Fruit fly (Drosophila melanogaster): ENCODE measurements around the gene Adhr.

The Adhr gene

dm6 chr2L:14619602-14620001 lies 4.2 kb downstream of the Adhr start (continued):
- TF ChIP-seq CrebB (tag; optimal IDR thresholded peaks at IDR 0.05) (no peak), CG11398 (GFP tag; optimal IDR thresholded peaks at IDR 0.05) (no peak), CG2712 (tag; optimal IDR thresholded peaks at IDR 0.05) (peak; percentile 4), Sox100B (GFP tag; optimal IDR thresholded peaks at IDR 0.05) (no peak), Bgb (GFP tag; IDR thresholded peaks at IDR 0.05; ENCODE audit: partially characterized antibody) (no peak), unpg (GFP tag; optimal IDR thresholded peaks at IDR 0.05) (peak; percentile 31), nau (GFP tag; optimal IDR thresholded peaks at IDR 0.05) (no peak), ind (GFP tag; optimal IDR thresholded peaks at IDR 0.05) (no peak), CG12769 (tag; optimal IDR thresholded peaks at IDR 0.05) (peak; percentile 7), CG3838 (GFP tag; optimal IDR thresholded peaks at IDR 0.05) (no peak), CG1603 (tag; optimal IDR thresholded peaks at IDR 0.05) (no peak), CG12219 (GFP tag; optimal IDR thresholded peaks at IDR 0.05) (no peak), Dip3 (GFP tag; optimal IDR thresholded peaks at IDR 0.05) (peak; percentile 26), E2f2 (GFP tag; IDR thresholded peaks at IDR 0.05) (peak; percentile 28; the same call in 1 of the 2 replicates), mam (GFP tag; optimal IDR thresholded peaks at IDR 0.05) (peak; percentile 38), CG2116 (GFP tag; optimal IDR thresholded peaks at IDR 0.05) (no peak), CG3163 (GFP tag; optimal IDR thresholded peaks at IDR 0.05) (no peak), Six4 (GFP tag; optimal IDR thresholded peaks at IDR 0.05) (peak; percentile 19), dysf (GFP tag; IDR thresholded peaks at IDR 0.05) (peak; percentile 67; the same call in 2 of the 3 replicates), zen (tag; optimal IDR thresholded peaks at IDR 0.05) (no peak), Trl (optimal IDR thresholded peaks at IDR 0.05) (no peak), Trl (GFP tag; optimal IDR thresholded peaks at IDR 0.05) (peak; percentile 16), Fer1 (GFP tag; optimal IDR thresholded peaks at IDR 0.05) (peak; percentile 9), al (GFP tag; IDR thresholded peaks at IDR 0.05) (no peak; the same call in 1 of the 2 replicates), CG5245 (GFP tag; optimal IDR thresholded peaks at IDR 0.05) (no peak), dpn (GFP tag; optimal IDR thresholded peaks at IDR 0.05) (peak; percentile 12 to 28), CG32772 (GFP tag; IDR thresholded peaks at IDR 0.05) (no peak), CG10147 (GFP tag; optimal IDR thresholded peaks at IDR 0.05) (no peak), prd (optimal IDR thresholded peaks at IDR 0.05) (no peak), prd (GFP tag; IDR thresholded peaks at IDR 0.05) (peak; percentile 57; the same call in 2 of the 3 replicates), CG3407 (GFP tag; optimal IDR thresholded peaks at IDR 0.05) (no peak), trh (GFP tag; optimal IDR thresholded peaks at IDR 0.05) (no peak), CG12236 (GFP tag; optimal IDR thresholded peaks at IDR 0.05) (no peak), dmrt99B (tag; optimal IDR thresholded peaks at IDR 0.05) (peak; percentile 35), Max (GFP tag; optimal IDR thresholded peaks at IDR 0.05) (peak; percentile 10), gro (GFP tag; optimal IDR thresholded peaks at IDR 0.05) (no peak), disco-r (GFP tag; optimal IDR thresholded peaks at IDR 0.05) (no peak), CkIIα-i1 (GFP tag; IDR thresholded peaks at IDR 0.05) (no peak), BtbVII (GFP tag; optimal IDR thresholded peaks at IDR 0.05) (no peak), ara (GFP tag; IDR thresholded peaks at IDR 0.05) (no peak), Oaz (GFP tag; IDR thresholded peaks at IDR 0.05) (peak; percentile 47; the same call in 1 of the 2 replicates), MESR4 (GFP tag; optimal IDR thresholded peaks at IDR 0.05) (no peak), Pdp1 (GFP tag; optimal IDR thresholded peaks at IDR 0.05) (peak in 1 of 2 experiments; percentile 34), usp (GFP tag; optimal IDR thresholded peaks at IDR 0.05) (no peak), CG8944 (GFP tag; optimal IDR thresholded peaks at IDR 0.05) (peak; percentile 1), CG1792 (GFP tag; optimal IDR thresholded peaks at IDR 0.05) (peak; percentile 9), CG14441 (GFP tag; IDR thresholded peaks at IDR 0.05) (peak; percentile 57; the same call in 1 of the 2 replicates), CG10274 (GFP tag; optimal IDR thresholded peaks at IDR 0.05) (no peak), NC2β (GFP tag; optimal IDR thresholded peaks at IDR 0.05) (no peak), sisA (GFP tag; IDR thresholded peaks at IDR 0.05) (peak; percentile 49; the same call in 1 of the 2 replicates), CG4282 (GFP tag; optimal IDR thresholded peaks at IDR 0.05) (no peak), CG9609 (GFP tag; optimal IDR thresholded peaks at IDR 0.05) (no peak)
